Worm (Caenorhabditis elegans) whole organism, L2 larva: ENCODE measurements around the gene snn-1.

Source experiments
- C34F6.9 ChIP-seq: fragments of 150-350 bp; optimal IDR thresholded peaks from 2 replicates; lab custom pipeline; 2014; ENCODE audit warnings: missing biosample characterization, missing genetic modification characterization
- F13H6.1 ChIP-seq: sonication (generic microtip); optimal IDR thresholded peaks from 2 replicates; lab custom pipeline; 2016; ENCODE audit warnings: missing genetic modification characterization, missing compliant biosample characterization
- ZK546.5 ChIP-seq: sonication (generic microtip); optimal IDR thresholded peaks from 2 replicates; lab custom pipeline; 2017; ENCODE audit warnings: missing biosample characterization, missing genetic modification characterization
- aly-2 ChIP-seq: fragments of 150-350 bp; optimal IDR thresholded peaks from 2 replicates; lab custom pipeline; 2014; ENCODE audit warnings: missing biosample characterization, missing genetic modification characterization
- ama-1 ChIP-seq: fragments of 150-350 bp; optimal IDR thresholded peaks from 2 replicates; lab custom pipeline; 2018; ENCODE audit warnings: inconsistent platforms
- ceh-16 ChIP-seq: fragments of 150-350 bp; optimal IDR thresholded peaks from 2 replicates; lab custom pipeline; 2014; ENCODE audit warnings: missing biosample characterization, missing genetic modification characterization
- ceh-82 ChIP-seq: fragments of 150-350 bp; optimal IDR thresholded peaks from 2 replicates; lab custom pipeline; 2014; ENCODE audit warnings: missing biosample characterization, missing genetic modification characterization
- crh-2 ChIP-seq: sonication (generic microtip); optimal IDR thresholded peaks from 2 replicates; lab custom pipeline; 2017; ENCODE audit warnings: missing biosample characterization, missing genetic modification characterization
- dmd-4 ChIP-seq: sonication (generic microtip); optimal IDR thresholded peaks from 2 replicates; lab custom pipeline; 2017; ENCODE audit warnings: missing biosample characterization, missing genetic modification characterization
- egl-27 ChIP-seq: sonication (generic microtip); optimal IDR thresholded peaks from 3 replicates; lab custom pipeline; 2017; ENCODE audit warnings: missing biosample characterization, missing genetic modification reagents, missing genetic modification characterization
- elt-1 ChIP-seq: fragments of 150-350 bp; optimal IDR thresholded peaks from 2 replicates; lab custom pipeline; 2014; ENCODE audit warnings: missing biosample characterization, missing genetic modification characterization
- elt-3 ChIP-seq: sonication (generic microtip); optimal IDR thresholded peaks from 2 replicates; lab custom pipeline; 2017; ENCODE audit warnings: missing biosample characterization, missing genetic modification characterization
- gmeb-1 ChIP-seq: fragments of 150-350 bp; optimal IDR thresholded peaks from 2 replicates; lab custom pipeline; 2014; ENCODE audit warnings: missing biosample characterization, missing genetic modification characterization
- lin-13 ChIP-seq: fragments of 150-350 bp; optimal IDR thresholded peaks from 2 replicates; lab custom pipeline; 2014; ENCODE audit warnings: missing biosample characterization, missing genetic modification reagents, missing genetic modification characterization
- lin-39 ChIP-seq: fragments of 150-350 bp; optimal IDR thresholded peaks from 2 replicates; lab custom pipeline; 2014; ENCODE audit warnings: missing biosample characterization, missing genetic modification reagents, missing genetic modification characterization
- lsy-2 ChIP-seq, 2 experiments: fragments of 150-350 bp in 1 of 2; sonication (generic microtip) in 1 of 2; optimal IDR thresholded peaks; 2 replicates each; lab custom pipeline; 2014 to 2017; ENCODE audit warnings: missing biosample characterization in 2 of 2, missing genetic modification characterization in 2 of 2
- mab-5 ChIP-seq: fragments of 150-350 bp; optimal IDR thresholded peaks from 2 replicates; lab custom pipeline; 2014; ENCODE audit warnings: missing biosample characterization, missing genetic modification characterization
- mbf-1 ChIP-seq: sonication (generic microtip); optimal IDR thresholded peaks from 2 replicates; lab custom pipeline; 2017; ENCODE audit warnings: missing biosample characterization, missing genetic modification characterization
- mdl-1 ChIP-seq, 2 experiments: fragments of 150-350 bp in 1 of 2; sonication (generic microtip) in 1 of 2; optimal IDR thresholded peaks; 2 replicates each; lab custom pipeline; 2017; ENCODE audit warnings: missing biosample characterization in 2 of 2, missing genetic modification characterization in 2 of 2
- nhr-10 ChIP-seq: sonication (generic microtip); optimal IDR thresholded peaks from 2 replicates; lab custom pipeline; 2017; ENCODE audit warnings: missing biosample characterization, missing genetic modification characterization
- nhr-11 ChIP-seq: fragments of 150-350 bp; optimal IDR thresholded peaks from 2 replicates; lab custom pipeline; 2014; ENCODE audit warnings: missing biosample characterization, missing genetic modification characterization
- nhr-12 ChIP-seq: fragments of 150-350 bp; optimal IDR thresholded peaks from 2 replicates; lab custom pipeline; 2014; ENCODE audit warnings: missing biosample characterization, missing genetic modification characterization
- nhr-21 ChIP-seq: fragments of 150-350 bp; optimal IDR thresholded peaks from 2 replicates; lab custom pipeline; 2014; ENCODE audit warnings: missing biosample characterization, missing genetic modification characterization
- nhr-23 ChIP-seq: fragments of 150-350 bp; optimal IDR thresholded peaks from 2 replicates; lab custom pipeline; 2014; ENCODE audit warnings: missing biosample characterization, missing genetic modification reagents, missing genetic modification characterization
- nhr-237 ChIP-seq: fragments of 150-350 bp; optimal IDR thresholded peaks from 2 replicates; lab custom pipeline; 2014; ENCODE audit warnings: missing biosample characterization, missing genetic modification characterization
- nhr-25 ChIP-seq: fragments of 150-350 bp; sonication (generic microtip); optimal IDR thresholded peaks from 3 replicates; lab custom pipeline; 2014; ENCODE audit warnings: missing biosample characterization, missing genetic modification characterization
- nhr-6 ChIP-seq: fragments of 150-350 bp; optimal IDR thresholded peaks from 2 replicates; lab custom pipeline; 2014; ENCODE audit warnings: missing biosample characterization, missing genetic modification characterization
- nhr-77 ChIP-seq: fragments of 150-350 bp; optimal IDR thresholded peaks from 2 replicates; lab custom pipeline; 2014; ENCODE audit warnings: missing biosample characterization, missing genetic modification characterization
- peb-1 ChIP-seq: fragments of 150-350 bp; optimal IDR thresholded peaks from 2 replicates; lab custom pipeline; 2014; ENCODE audit warnings: missing biosample characterization, missing genetic modification characterization
- sem-4 ChIP-seq: fragments of 150-350 bp; optimal IDR thresholded peaks from 2 replicates; lab custom pipeline; 2014; ENCODE audit warnings: missing biosample characterization, missing genetic modification reagents, missing genetic modification characterization
- skn-1 ChIP-seq: sonication (generic microtip); optimal IDR thresholded peaks from 2 replicates; lab custom pipeline; 2017; ENCODE audit warnings: missing biosample characterization, missing genetic modification characterization
- unc-39 ChIP-seq: fragments of 150-350 bp; optimal IDR thresholded peaks from 2 replicates; lab custom pipeline; 2014; ENCODE audit warnings: missing biosample characterization, missing genetic modification characterization
- unc-55 ChIP-seq: fragments of 150-350 bp; sonication (generic microtip); optimal IDR thresholded peaks from 3 replicates; lab custom pipeline; 2014; ENCODE audit warnings: missing biosample characterization, missing genetic modification reagents, missing genetic modification characterization
- unc-62 ChIP-seq: fragments of 150-350 bp; optimal IDR thresholded peaks from 2 replicates; lab custom pipeline; 2014; ENCODE audit warnings: missing biosample characterization, missing genetic modification reagents, missing genetic modification characterization
- zag-1 ChIP-seq: fragments of 150-350 bp; optimal IDR thresholded peaks from 2 replicates; lab custom pipeline; 2014; ENCODE audit warnings: missing biosample characterization, missing genetic modification characterization
- ztf-11 ChIP-seq: sonication (generic microtip); optimal IDR thresholded peaks from 2 replicates; lab custom pipeline; 2017; ENCODE audit warnings: missing biosample characterization, missing genetic modification characterization
- ztf-4 ChIP-seq: fragments of 150-350 bp; optimal IDR thresholded peaks from 2 replicates; lab custom pipeline; 2014; ENCODE audit warnings: missing biosample characterization, missing genetic modification characterization

snn-1 gene

ce11 chrIV:1818467-1819076 is 3.7 kb upstream of the snn-1 start:
- TF ChIP-seq nhr-10 (no peak), mdl-1 (tag; optimal IDR thresholded peaks at IDR 0.05; lab: Kevin White, UChicago) (no peak), mab-5 (tag; lab: Kevin White, UChicago) (no peak), ceh-16 (no peak), peb-1 (tag; lab: Kevin White, UChicago) (no peak), sem-4 (tag; lab: Kevin White, UChicago) (no peak), elt-3 (tag; lab: Kevin White, UChicago) (no peak), skn-1 (tag; lab: Kevin White, UChicago) (no peak), ZK546.5 (tag; lab: Kevin White, UChicago) (no peak), mbf-1 (tag; lab: Kevin White, UChicago) (no peak), ztf-11 (no peak)

- TF ChIP-seq unc-55 (GFP tag; lab: Kevin White, UChicago) (peak; percentile 81), nhr-12 (tag; lab: Kevin White, UChicago) (no peak)
Observed at ce11 chrIV:1816238-1816637, 1.3 kb upstream of the snn-1 start.

- TF ChIP-seq nhr-77 (tag; lab: Kevin White, UChicago) (no peak), egl-27 (tag; lab: Kevin White, UChicago) (no peak), lin-39 (no peak), ZK546.5 (tag; lab: Kevin White, UChicago) (no peak), zag-1 (tag; lab: Kevin White, UChicago) (no peak), unc-62 (no peak), unc-39 (no peak), F13H6.1 (no peak), ama-1 (no peak), elt-1 (tag; lab: Kevin White, UChicago) (no peak), nhr-10 (no peak), nhr-23 (tag; lab: Kevin White, UChicago) (no peak), ztf-4 (tag; lab: Kevin White, UChicago) (no peak), ztf-11 (no peak), nhr-25 (tag; lab: Kevin White, UChicago) (no peak), nhr-237 (tag; lab: Kevin White, UChicago) (no peak), nhr-21 (no peak), dmd-4 (tag; lab: Kevin White, UChicago) (no peak), mdl-1 (tag; optimal IDR thresholded peaks at IDR 0.05; lab: Kevin White, UChicago) (no peak), aly-2 (tag; lab: Kevin White, UChicago) (no peak)
- TF ChIP-seq, all 48 proteins: peak for 0
Observed at ce11 chrIV:1813869-1814268, 1.0 kb downstream of the snn-1 start.

- peak; percentile 15 for TF ChIP-seq crh-2
- TF ChIP-seq C34F6.9 (tag; lab: Kevin White, UChicago) = peak; percentile 27
- TF ChIP-seq unc-62 = no peak
- TF ChIP-seq lsy-2 (tag; optimal IDR thresholded peaks at IDR 0.05; lab: Kevin White, UChicago) = peak in 1 of 2 experiments; percentile 62
- peak; percentile 49 for TF ChIP-seq lin-13 (GFP tag; lab: Kevin White, UChicago)
- TF ChIP-seq mbf-1 (tag; lab: Kevin White, UChicago) = no peak
- TF ChIP-seq unc-55 (GFP tag; lab: Kevin White, UChicago) = peak; percentile 50
- TF ChIP-seq, all 48 proteins: peak for 5
Observed at ce11 chrIV:1804613-1805012, 10.3 kb downstream of the snn-1 start.

- no peak for TF ChIP-seq elt-3 (tag; lab: Kevin White, UChicago)
- TF ChIP-seq egl-27 (tag; lab: Kevin White, UChicago) = no peak
- no peak for TF ChIP-seq nhr-10
- no peak for TF ChIP-seq nhr-11
- TF ChIP-seq unc-39 = no peak
- TF ChIP-seq nhr-21 = no peak
- TF ChIP-seq gmeb-1 (tag; lab: Kevin White, UChicago) = no peak
- TF ChIP-seq dmd-4 (tag; lab: Kevin White, UChicago) = no peak
- TF ChIP-seq mbf-1 (tag; lab: Kevin White, UChicago) = no peak
- TF ChIP-seq peb-1 (tag; lab: Kevin White, UChicago) = no peak
- no peak for TF ChIP-seq ceh-82 (tag; lab: Kevin White, UChicago)
- TF ChIP-seq crh-2 = no peak
- TF ChIP-seq ama-1 = no peak
- no peak for TF ChIP-seq nhr-6
Observed at ce11 chrIV:1803882-1804281, 11.0 kb downstream of the snn-1 start, which contains the start of gene Y38C1BA.1. Y38C1BA.1 (minus strand) TSS chrIV:1803982.
